Worm (Caenorhabditis elegans): Measurements from ENCODE around the gene C56G2.15.

DNA sequence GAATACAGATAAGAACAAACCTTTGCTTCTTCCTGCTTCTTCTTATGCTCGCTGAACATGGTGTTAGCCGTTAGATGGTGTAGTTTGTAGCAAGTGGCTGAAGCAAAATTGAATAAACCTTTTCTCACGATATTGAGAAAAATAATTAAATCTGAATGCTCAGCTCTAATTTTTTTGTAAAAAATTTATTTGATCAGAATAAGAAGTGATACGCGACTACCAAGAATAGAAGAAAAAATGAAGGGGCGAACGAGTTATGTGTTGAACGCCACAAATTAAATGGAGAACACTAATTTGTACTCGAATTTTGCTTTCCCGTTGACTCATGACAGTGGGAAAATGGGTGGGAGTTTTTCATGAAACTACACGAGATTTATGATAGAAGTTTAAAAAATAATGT is 24.5 kb downstream of the C56G2.15 start, which contains the start of gene C56G2.9:
- TF ChIP-seq egl-27 (tag; optimal IDR thresholded peaks at IDR 0.05), result no peak
- no peak for TF ChIP-seq lin-39 (tag; optimal IDR thresholded peaks at IDR 0.05)
- TF ChIP-seq nhr-12 (tag; optimal IDR thresholded peaks at IDR 0.05), result no peak
